Worm (Caenorhabditis elegans): Measurements from ENCODE around the gene T23F11.2.

- TF ChIP-seq egl-27 (tag; optimal IDR thresholded peaks at IDR 0.05) (no peak), snpc-4 (tag; optimal IDR thresholded peaks at IDR 0.05) (no peak), swsn-7 (tag; optimal IDR thresholded peaks at IDR 0.05) (no peak), C04F5.9 (tag; optimal IDR thresholded peaks at IDR 0.05) (no peak), lin-39 (tag; optimal IDR thresholded peaks at IDR 0.05) (no peak), pqm-1 (tag; optimal IDR thresholded peaks at IDR 0.05) (no peak), nhr-11 (tag; optimal IDR thresholded peaks at IDR 0.05) (no peak), elt-3 (tag; optimal IDR thresholded peaks at IDR 0.05) (no peak)
Measured at ce11 chrIII:4647341-4647740, 8.0 kb downstream of the T23F11.2 start.

Data from whole organism, L1 larva.